Fruit fly (Drosophila melanogaster): Measurements from ENCODE around the gene CG8372.

Gene CG8372

DNA sequence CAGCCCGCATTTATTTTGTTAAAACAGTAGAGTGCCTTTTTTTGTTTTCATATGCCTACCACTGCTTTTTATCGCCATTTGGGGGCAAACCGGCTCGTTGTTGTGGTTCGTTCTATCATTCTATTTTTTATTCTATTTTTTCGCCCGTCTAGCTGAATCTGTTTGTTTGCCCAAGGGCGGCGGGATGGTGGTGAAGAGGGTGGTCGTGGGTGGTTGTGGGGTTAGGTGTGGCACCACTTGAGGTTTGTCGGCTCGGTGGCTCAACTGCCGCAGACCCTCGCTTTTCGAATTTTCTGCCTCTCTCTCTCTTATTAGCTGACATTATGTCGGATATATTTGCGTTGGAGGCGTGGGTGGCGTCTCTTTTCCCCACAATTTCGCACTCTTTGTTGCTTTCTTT, 41.2 kb downstream of the CG8372 start:
- no peak for TF ChIP-seq CG17801 (GFP tag; optimal IDR thresholded peaks at IDR 0.05; ENCODE audit: partially characterized antibody)

DNA sequence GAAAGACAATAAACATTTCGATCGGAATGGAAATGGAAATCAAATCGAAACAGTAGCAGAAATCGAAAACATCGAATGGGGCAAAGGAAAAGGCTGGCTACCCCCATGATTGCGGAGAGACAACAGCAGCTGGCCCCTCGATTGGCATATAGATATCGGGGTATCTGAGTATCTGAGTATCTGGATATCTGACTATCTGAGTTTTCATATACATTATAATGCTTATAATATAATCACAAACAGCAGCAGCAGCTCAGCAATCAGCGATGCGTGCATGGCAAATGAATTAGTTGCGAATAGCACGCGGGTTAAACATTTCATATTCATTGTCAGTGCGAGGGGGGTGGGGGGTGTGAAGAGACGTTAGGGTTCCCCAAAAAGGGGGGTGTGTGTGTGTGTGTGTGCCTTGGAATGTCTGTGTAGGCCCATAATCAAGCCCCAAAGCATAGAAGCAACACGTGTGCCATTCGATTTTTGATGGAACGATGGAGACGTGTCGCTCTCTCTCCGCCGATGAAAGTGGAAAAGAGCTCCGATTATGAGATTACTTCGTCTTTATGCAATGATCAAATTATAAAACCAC, 42.0 kb downstream of the CG8372 start:
- TF ChIP-seq CG17801 (GFP tag; optimal IDR thresholded peaks at IDR 0.05; ENCODE audit: partially characterized antibody), result no peak

DNA sequence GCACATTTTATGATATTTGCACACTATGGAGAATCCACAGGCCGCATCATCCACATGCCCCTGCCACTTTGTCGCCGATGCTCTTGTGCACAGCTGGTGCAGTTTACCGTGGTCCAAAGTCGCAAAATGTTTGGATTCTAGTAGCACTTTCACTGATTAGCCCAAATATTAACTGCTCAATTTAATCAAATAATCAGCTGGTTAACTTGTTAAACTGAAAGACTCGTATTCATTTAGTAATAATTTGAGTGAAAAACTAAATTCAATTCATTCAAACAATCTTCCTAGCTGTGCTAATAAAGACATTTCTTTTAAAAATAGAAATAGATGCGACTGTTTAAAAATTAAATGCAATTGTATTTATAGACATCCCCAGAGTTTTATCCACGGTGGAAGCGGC, 44.6 kb downstream of the CG8372 start:
- TF ChIP-seq CG17801 (GFP tag; optimal IDR thresholded peaks at IDR 0.05; ENCODE audit: partially characterized antibody), result no peak

DNA sequence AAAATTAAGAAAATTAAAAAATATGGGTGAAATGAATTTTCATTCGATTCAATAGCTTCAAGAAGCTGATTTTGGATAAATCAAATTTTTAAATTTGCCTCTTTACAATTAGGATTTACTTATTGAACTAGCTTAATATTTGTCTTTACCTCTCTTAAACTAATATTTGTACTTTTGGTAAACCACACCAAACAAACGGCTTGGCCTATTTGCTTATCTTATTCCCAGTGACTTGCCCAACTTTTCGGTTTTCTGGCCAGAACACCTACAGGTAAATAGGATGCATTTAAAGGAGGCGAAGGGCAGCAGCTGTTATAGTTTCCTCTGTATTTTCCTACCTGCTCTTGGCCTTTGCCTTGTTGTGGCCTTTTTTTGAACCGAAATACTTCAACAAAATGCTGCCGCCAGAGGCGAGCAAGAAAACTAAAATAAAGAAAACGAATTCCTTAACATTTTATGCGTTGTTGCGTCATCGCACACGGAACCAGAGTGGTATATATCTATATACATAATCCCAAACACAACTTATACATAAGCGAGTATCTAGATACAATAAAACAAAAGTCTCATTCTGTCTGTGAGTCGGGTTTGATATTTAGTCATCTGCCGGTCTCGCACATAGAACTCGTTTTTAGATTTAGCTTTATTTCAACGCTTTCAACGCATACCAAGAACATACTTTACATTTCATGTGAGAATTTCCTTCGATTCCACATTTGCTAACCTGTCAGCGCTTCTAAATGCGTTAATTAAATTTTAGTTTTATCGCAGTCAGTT, 46.7 kb downstream of the CG8372 start:
- TF ChIP-seq CG17801 (GFP tag; optimal IDR thresholded peaks at IDR 0.05; ENCODE audit: partially characterized antibody), result no peak

DNA sequence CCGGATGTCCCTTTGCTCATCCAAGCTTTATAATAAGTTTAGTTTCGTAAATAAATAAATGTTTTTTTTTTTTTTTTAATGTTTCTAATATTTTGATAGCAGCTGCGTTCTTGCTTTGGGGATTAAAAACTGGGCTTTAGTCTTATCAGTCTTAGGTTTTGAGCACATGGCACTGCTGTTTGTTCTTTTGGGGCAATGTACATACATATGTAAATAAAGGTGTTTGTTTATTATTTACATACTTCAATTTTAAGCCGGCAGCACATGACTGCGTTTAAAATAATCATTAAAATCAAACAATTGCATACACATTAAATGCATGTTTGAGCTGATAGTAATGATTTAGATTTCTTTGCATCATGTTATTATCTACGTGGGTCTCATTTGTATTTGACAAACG, 48.5 kb downstream of the CG8372 start:
- TF ChIP-seq CG17801 (GFP tag; optimal IDR thresholded peaks at IDR 0.05; ENCODE audit: partially characterized antibody), result no peak

DNA sequence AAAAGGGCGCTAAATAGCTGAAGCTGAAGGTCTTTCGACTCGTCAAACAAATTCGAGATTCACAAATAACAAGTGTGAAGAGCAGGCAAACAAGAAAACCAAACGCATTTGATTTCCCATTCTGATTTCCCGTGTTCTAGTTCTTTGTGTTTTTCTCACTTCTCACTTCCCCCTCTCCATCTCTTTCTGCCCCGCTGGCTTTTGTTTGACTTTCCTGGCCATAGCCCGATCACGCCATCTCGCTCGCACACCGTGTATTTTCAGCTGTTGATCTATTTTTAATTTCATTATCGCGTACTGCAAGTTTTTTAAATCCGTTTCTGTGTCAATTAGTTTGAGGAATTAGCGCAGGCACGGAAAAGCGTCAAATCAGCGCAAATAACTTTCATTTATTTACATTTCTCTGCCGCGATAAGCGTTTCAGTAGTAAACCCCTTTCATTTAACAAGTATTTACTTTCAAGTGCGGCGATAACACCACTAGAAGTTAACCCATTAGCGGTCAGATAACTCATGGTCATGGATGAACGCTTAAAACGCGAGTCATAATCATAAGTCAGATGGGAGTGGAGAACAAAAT, 49.0 kb downstream of the CG8372 start:
- TF ChIP-seq CG17801 (GFP tag; optimal IDR thresholded peaks at IDR 0.05; ENCODE audit: partially characterized antibody), result peak; percentile 11

DNA sequence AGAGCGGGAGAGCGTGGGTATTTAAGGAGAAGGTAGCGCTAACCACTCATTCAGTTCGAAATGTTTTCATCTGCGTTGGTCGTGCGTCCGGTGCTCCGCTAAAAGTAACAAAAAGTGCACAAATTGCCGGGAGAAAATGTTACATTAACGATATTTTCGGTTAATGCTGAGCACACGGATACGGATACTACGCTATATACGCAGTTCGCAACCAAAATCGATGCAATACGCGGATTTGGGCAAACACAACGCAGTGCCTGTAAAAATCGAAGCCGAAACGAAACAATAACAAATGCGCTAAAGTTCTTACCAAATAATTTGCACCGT, 49.7 kb downstream of the CG8372 start, which contains the start of gene Piezo:
TSS of gene Piezo (plus strand) at position 49 of the 327 bp plus-strand sequence.
- TF ChIP-seq CG17801 (GFP tag; optimal IDR thresholded peaks at IDR 0.05; ENCODE audit: partially characterized antibody), result no peak

DNA sequence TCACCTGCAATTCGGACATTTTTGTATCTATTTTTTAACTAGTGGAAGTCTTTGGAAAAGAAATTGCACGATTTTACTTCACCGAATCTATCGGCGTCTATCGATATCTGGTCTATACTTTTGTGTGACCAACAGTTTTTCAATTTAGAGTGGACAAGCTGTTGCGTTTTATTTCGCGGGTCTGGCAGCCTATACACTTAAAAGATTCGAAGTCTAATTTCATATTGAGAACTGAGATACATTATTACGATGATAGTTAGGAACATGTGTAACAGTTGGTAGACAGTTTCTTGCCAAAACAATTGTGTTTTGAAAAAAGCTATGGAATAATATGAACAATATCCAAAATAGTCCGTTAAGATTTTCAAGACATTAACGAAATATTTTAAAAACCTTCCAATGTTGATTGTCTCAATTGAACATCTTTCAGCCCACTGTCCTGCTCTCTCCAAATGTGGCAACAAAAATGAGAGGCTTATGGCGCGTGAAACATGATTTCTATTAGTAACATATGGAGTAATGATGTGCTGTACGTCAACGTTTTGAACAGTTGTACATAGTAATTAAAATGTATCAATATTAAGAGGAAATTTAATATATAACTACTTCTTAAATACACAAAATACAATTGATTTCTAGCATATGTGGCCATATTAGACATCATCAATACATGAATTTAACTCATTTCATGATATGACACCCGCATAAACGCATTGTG, 50.2 kb downstream of the CG8372 start, which contains the start of gene Acbp1:
TSS of gene Acbp1 (minus strand) at position 146 of the 718 bp plus-strand sequence.
- TF ChIP-seq CG17801 (GFP tag; optimal IDR thresholded peaks at IDR 0.05; ENCODE audit: partially characterized antibody), result peak; percentile 99

Data from ovary, adult (tissue).